Fruit fly (Drosophila melanogaster): Measurements from ENCODE around the gene Vps60.

- no peak for TF ChIP-seq Sox102F (GFP tag; optimal IDR thresholded peaks at IDR 0.05)
- no peak for TF ChIP-seq CG32006 (GFP tag; optimal IDR thresholded peaks at IDR 0.05)
- no peak for TF ChIP-seq CG11762 (GFP tag; optimal IDR thresholded peaks at IDR 0.05; ENCODE audit: insufficient read depth)
- no peak for TF ChIP-seq dac (GFP tag; optimal IDR thresholded peaks at IDR 0.05)
- no peak for TF ChIP-seq Hr39 (GFP tag; optimal IDR thresholded peaks at IDR 0.05)
These were observed 37.8 kb upstream of the Vps60 start for dm6 chr3L:17659268-17659589.
